Worm (Caenorhabditis elegans): ENCODE measurements around the gene cat-4.

The cat-4 gene

ce11 chrV:10557094-10557493 is 7.6 kb upstream of the cat-4 start:
- TF ChIP-seq tbx-37 (GFP tag; conservative IDR thresholded peaks at IDR 0.05) (no peak), flt-1 (GFP tag; IDR thresholded peaks at IDR 0.05) (no peak), ceh-36 (tag; optimal IDR thresholded peaks at IDR 0.05) (no peak), tra-4 (tag; optimal IDR thresholded peaks at IDR 0.05) (no peak), ceh-13 (GFP tag; optimal IDR thresholded peaks at IDR 0.05) (no peak), tbx-11 (GFP tag; IDR thresholded peaks at IDR 0.05) (no peak), hmbx-1 (tag; optimal IDR thresholded peaks at IDR 0.05) (no peak), ets-7 (tag; optimal IDR thresholded peaks at IDR 0.05) (no peak), sea-1 (GFP tag; conservative IDR thresholded peaks at IDR 0.05) (no peak), scrt-1 (GFP tag; IDR thresholded peaks at IDR 0.05) (no peak), F13C5.2 (tag; optimal IDR thresholded peaks at IDR 0.05) (no peak), aly-1 (tag; optimal IDR thresholded peaks at IDR 0.05) (no peak), B0310.2 (tag; optimal IDR thresholded peaks at IDR 0.05) (no peak), ama-1 (optimal IDR thresholded peaks at IDR 0.05) (no peak), hmg-4 (GFP tag; optimal IDR thresholded peaks at IDR 0.05) (no peak), pes-1 (GFP tag; IDR thresholded peaks at IDR 0.05) (no peak), hnd-1 (tag; optimal IDR thresholded peaks at IDR 0.05) (no peak)

- TF ChIP-seq ceh-36 (tag; optimal IDR thresholded peaks at IDR 0.05) (no peak), tbx-37 (GFP tag; conservative IDR thresholded peaks at IDR 0.05) (no peak), hmbx-1 (tag; optimal IDR thresholded peaks at IDR 0.05) (no peak), ama-1 (optimal IDR thresholded peaks at IDR 0.05) (no peak), tra-4 (tag; optimal IDR thresholded peaks at IDR 0.05) (no peak), ets-7 (tag; optimal IDR thresholded peaks at IDR 0.05) (no peak)
Measured at ce11 chrV:10557676-10558075, 7.0 kb upstream of the cat-4 start, which contains the start of gene best-14. best-14 (plus strand) TSS chrV:10557976.

ce11 chrV:10560621-10561020 is 4.1 kb upstream of the cat-4 start, which contains the start of gene col-152:
col-152 (plus strand) TSS chrV:10560921.
- TF ChIP-seq ceh-36 (tag; optimal IDR thresholded peaks at IDR 0.05): no peak
- TF ChIP-seq ceh-13 (GFP tag; optimal IDR thresholded peaks at IDR 0.05): no peak
- TF ChIP-seq tbx-11 (GFP tag; IDR thresholded peaks at IDR 0.05): no peak
- no peak for TF ChIP-seq aly-1 (tag; optimal IDR thresholded peaks at IDR 0.05)
- no peak for TF ChIP-seq flt-1 (GFP tag; IDR thresholded peaks at IDR 0.05)
- TF ChIP-seq hnd-1 (tag; optimal IDR thresholded peaks at IDR 0.05): no peak
- TF ChIP-seq sea-1 (GFP tag; conservative IDR thresholded peaks at IDR 0.05): no peak
- TF ChIP-seq ama-1 (optimal IDR thresholded peaks at IDR 0.05): no peak
- no peak for TF ChIP-seq tra-4 (tag; optimal IDR thresholded peaks at IDR 0.05)

ce11 chrV:10561632-10562031 is 3.0 kb upstream of the cat-4 start:
- TF ChIP-seq flt-1 (GFP tag; IDR thresholded peaks at IDR 0.05) (no peak), pes-1 (GFP tag; IDR thresholded peaks at IDR 0.05) (no peak), ceh-36 (tag; optimal IDR thresholded peaks at IDR 0.05) (no peak), hnd-1 (tag; optimal IDR thresholded peaks at IDR 0.05) (no peak), scrt-1 (GFP tag; IDR thresholded peaks at IDR 0.05) (no peak), sea-1 (GFP tag; conservative IDR thresholded peaks at IDR 0.05) (no peak), hmbx-1 (tag; optimal IDR thresholded peaks at IDR 0.05) (no peak), hmg-4 (GFP tag; optimal IDR thresholded peaks at IDR 0.05) (no peak), aly-1 (tag; optimal IDR thresholded peaks at IDR 0.05) (no peak), ets-7 (tag; optimal IDR thresholded peaks at IDR 0.05) (no peak), ceh-13 (GFP tag; optimal IDR thresholded peaks at IDR 0.05) (no peak), tbx-37 (GFP tag; conservative IDR thresholded peaks at IDR 0.05) (no peak), ama-1 (optimal IDR thresholded peaks at IDR 0.05) (no peak), tbx-11 (GFP tag; IDR thresholded peaks at IDR 0.05) (no peak), B0310.2 (tag; optimal IDR thresholded peaks at IDR 0.05) (no peak)

- TF ChIP-seq scrt-1 (GFP tag; IDR thresholded peaks at IDR 0.05) (no peak), F13C5.2 (tag; optimal IDR thresholded peaks at IDR 0.05) (no peak), aly-1 (tag; optimal IDR thresholded peaks at IDR 0.05) (no peak), hmg-4 (GFP tag; optimal IDR thresholded peaks at IDR 0.05) (no peak), ceh-36 (tag; optimal IDR thresholded peaks at IDR 0.05) (no peak), tbx-11 (GFP tag; IDR thresholded peaks at IDR 0.05) (no peak), tra-4 (tag; optimal IDR thresholded peaks at IDR 0.05) (no peak), hmbx-1 (tag; optimal IDR thresholded peaks at IDR 0.05) (no peak), B0310.2 (tag; optimal IDR thresholded peaks at IDR 0.05) (no peak), ama-1 (optimal IDR thresholded peaks at IDR 0.05) (no peak), flt-1 (GFP tag; IDR thresholded peaks at IDR 0.05) (no peak), sea-1 (GFP tag; conservative IDR thresholded peaks at IDR 0.05) (no peak), tbx-37 (GFP tag; conservative IDR thresholded peaks at IDR 0.05) (no peak), hnd-1 (tag; optimal IDR thresholded peaks at IDR 0.05) (no peak)
Measured at ce11 chrV:10562817-10563216, 1.9 kb upstream of the cat-4 start.

- no peak for TF ChIP-seq B0310.2 (tag; optimal IDR thresholded peaks at IDR 0.05)
- no peak for TF ChIP-seq F13C5.2 (tag; optimal IDR thresholded peaks at IDR 0.05)
- TF ChIP-seq scrt-1 (GFP tag; IDR thresholded peaks at IDR 0.05): no peak
- no peak for TF ChIP-seq tbx-37 (GFP tag; conservative IDR thresholded peaks at IDR 0.05)
- no peak for TF ChIP-seq ceh-36 (tag; optimal IDR thresholded peaks at IDR 0.05)
- no peak for TF ChIP-seq sea-1 (GFP tag; conservative IDR thresholded peaks at IDR 0.05)
- TF ChIP-seq ets-7 (tag; optimal IDR thresholded peaks at IDR 0.05): no peak
- no peak for TF ChIP-seq tra-4 (tag; optimal IDR thresholded peaks at IDR 0.05)
- no peak for TF ChIP-seq hnd-1 (tag; optimal IDR thresholded peaks at IDR 0.05)
- TF ChIP-seq ceh-13 (GFP tag; optimal IDR thresholded peaks at IDR 0.05): no peak
- TF ChIP-seq tbx-11 (GFP tag; IDR thresholded peaks at IDR 0.05): no peak
- no peak for TF ChIP-seq hmbx-1 (tag; optimal IDR thresholded peaks at IDR 0.05)
Measured at ce11 chrV:10564140-10564539, 540 bp upstream of the cat-4 start.

- TF ChIP-seq aly-1 (tag; optimal IDR thresholded peaks at IDR 0.05) (no peak), hmg-4 (GFP tag; optimal IDR thresholded peaks at IDR 0.05) (no peak), ceh-13 (GFP tag; optimal IDR thresholded peaks at IDR 0.05) (no peak), hmbx-1 (tag; optimal IDR thresholded peaks at IDR 0.05) (no peak), tra-4 (tag; optimal IDR thresholded peaks at IDR 0.05) (no peak), flt-1 (GFP tag; IDR thresholded peaks at IDR 0.05) (no peak), F13C5.2 (tag; optimal IDR thresholded peaks at IDR 0.05) (no peak), ama-1 (optimal IDR thresholded peaks at IDR 0.05) (no peak), scrt-1 (GFP tag; IDR thresholded peaks at IDR 0.05) (no peak), pes-1 (GFP tag; IDR thresholded peaks at IDR 0.05) (no peak), B0310.2 (tag; optimal IDR thresholded peaks at IDR 0.05) (no peak), hnd-1 (tag; optimal IDR thresholded peaks at IDR 0.05) (no peak), sea-1 (GFP tag; conservative IDR thresholded peaks at IDR 0.05) (no peak), ets-7 (tag; optimal IDR thresholded peaks at IDR 0.05) (no peak), ceh-36 (tag; optimal IDR thresholded peaks at IDR 0.05) (no peak)
Measured at ce11 chrV:10568496-10568895, 3.8 kb downstream of the cat-4 start.

Measured in whole organism, early embryonic.